Worm (Caenorhabditis elegans): ENCODE measurements around the gene C15B12.1.

DNA sequence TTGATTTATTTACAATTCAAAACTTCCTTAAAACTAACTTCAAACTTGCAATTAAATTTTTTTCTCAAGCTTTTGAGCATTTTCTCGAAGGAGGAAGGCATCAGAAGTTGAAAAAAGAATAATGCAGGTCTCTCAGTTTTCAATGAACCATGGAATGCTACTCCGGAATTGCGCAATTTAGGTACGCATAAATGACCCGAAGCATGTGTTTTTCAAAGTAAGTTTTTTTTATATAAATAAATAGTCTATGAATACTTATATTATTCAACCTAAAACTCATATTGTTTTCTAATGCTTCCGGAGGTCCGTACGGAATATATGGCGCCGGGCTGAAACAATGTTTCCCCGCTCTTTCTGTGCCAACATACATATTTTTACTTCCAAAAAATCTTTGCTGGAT is 42.9 kb upstream of the C15B12.1 start, which contains the start of gene K10C2.2:
- no peak for TF ChIP-seq zag-1 (tag; optimal IDR thresholded peaks at IDR 0.05)
- TF ChIP-seq xbp-1 (tag; optimal IDR thresholded peaks at IDR 0.05): no peak
- no peak for TF ChIP-seq sup-37 (GFP tag; optimal IDR thresholded peaks at IDR 0.05)
- TF ChIP-seq fkh-10 (GFP tag; optimal IDR thresholded peaks at IDR 0.05): no peak
